Worm (Caenorhabditis elegans) whole organism, L2 larva: ENCODE results near the gene lurp-3.

Source experiments
- R02D3.7 ChIP-seq: fragments of 150-350 bp; optimal IDR thresholded peaks from 2 replicates; lab custom pipeline; 2014; ENCODE audit warnings: missing biosample characterization, missing genetic modification characterization
- ama-1 ChIP-seq: fragments of 150-350 bp; optimal IDR thresholded peaks from 2 replicates; lab custom pipeline; 2018; ENCODE audit warnings: inconsistent platforms
- fos-1 ChIP-seq: fragments of 150-350 bp; optimal IDR thresholded peaks from 2 replicates; lab custom pipeline; 2014; ENCODE audit warnings: missing biosample characterization, missing genetic modification characterization
- lin-39 ChIP-seq: fragments of 150-350 bp; optimal IDR thresholded peaks from 2 replicates; lab custom pipeline; 2014; ENCODE audit warnings: missing biosample characterization, missing genetic modification reagents, missing genetic modification characterization
- lsy-2 ChIP-seq, 2 experiments: fragments of 150-350 bp in 1 of 2; sonication (generic microtip) in 1 of 2; optimal IDR thresholded peaks; 2 replicates each; lab custom pipeline; 2014 to 2017; ENCODE audit warnings: missing biosample characterization in 2 of 2, missing genetic modification characterization in 2 of 2
- nhr-12 ChIP-seq: fragments of 150-350 bp; optimal IDR thresholded peaks from 2 replicates; lab custom pipeline; 2014; ENCODE audit warnings: missing biosample characterization, missing genetic modification characterization
- nhr-25 ChIP-seq: fragments of 150-350 bp; sonication (generic microtip); optimal IDR thresholded peaks from 3 replicates; lab custom pipeline; 2014; ENCODE audit warnings: missing biosample characterization, missing genetic modification characterization
- snpc-4 ChIP-seq: fragments of 150-350 bp; optimal IDR thresholded peaks from 2 replicates; lab custom pipeline; 2014; ENCODE audit warnings: missing biosample characterization, missing genetic modification characterization
- unc-39 ChIP-seq: fragments of 150-350 bp; optimal IDR thresholded peaks from 2 replicates; lab custom pipeline; 2014; ENCODE audit warnings: missing biosample characterization, missing genetic modification characterization
- ztf-11 ChIP-seq: sonication (generic microtip); optimal IDR thresholded peaks from 2 replicates; lab custom pipeline; 2017; ENCODE audit warnings: missing biosample characterization, missing genetic modification characterization

ce11 chrV:13485732-13486131 lies 30.2 kb downstream of the lurp-3 start:
- TF ChIP-seq ama-1 (lab: Kevin White, UChicago), result no peak
- TF ChIP-seq lsy-2 (tag; optimal IDR thresholded peaks at IDR 0.05; lab: Kevin White, UChicago), result no peak
- TF ChIP-seq nhr-12 (tag; lab: Kevin White, UChicago), result no peak
- no peak for TF ChIP-seq ztf-11 (tag; lab: Kevin White, UChicago)
- TF ChIP-seq nhr-25 (tag; lab: Kevin White, UChicago), result no peak
- no peak for TF ChIP-seq fos-1
- no peak for TF ChIP-seq R02D3.7 (tag; lab: Kevin White, UChicago)
- no peak for TF ChIP-seq unc-39 (tag; lab: Kevin White, UChicago)
- no peak for TF ChIP-seq snpc-4 (tag; lab: Kevin White, UChicago)
- no peak for TF ChIP-seq lin-39 (tag; lab: Kevin White, UChicago)
